Worm (Caenorhabditis elegans) whole organism, L3 larva: ENCODE results near the gene F43E2.11.

Source experiments
- fkh-10 ChIP-seq: sonication (generic microtip); optimal IDR thresholded peaks from 2 replicates; lab custom pipeline; 2017; ENCODE audit warnings: missing biosample characterization, missing genetic modification reagents, missing genetic modification characterization
- lin-15B ChIP-seq: fragments of 150-350 bp; optimal IDR thresholded peaks from 2 replicates; lab custom pipeline; 2014; ENCODE audit warnings: missing biosample characterization, missing genetic modification characterization
- lin-39 ChIP-seq: fragments of 150-350 bp; optimal IDR thresholded peaks from 2 replicates; lab custom pipeline; 2018; ENCODE audit warnings: missing biosample characterization, missing genetic modification reagents, missing genetic modification characterization
- nhr-25 ChIP-seq: sonication (generic microtip); optimal IDR thresholded peaks from 2 replicates; lab custom pipeline; 2017; ENCODE audit warnings: missing biosample characterization, missing genetic modification characterization
- pha-4 ChIP-seq: fragments of 150-350 bp; optimal IDR thresholded peaks from 2 replicates; lab custom pipeline; 2014; ENCODE audit warnings: missing biosample characterization, missing genetic modification reagents, missing genetic modification characterization
- pqm-1 ChIP-seq: fragments of 150-350 bp; optimal IDR thresholded peaks from 2 replicates; lab custom pipeline; 2017; ENCODE audit warnings: missing biosample characterization, missing genetic modification characterization, inconsistent platforms
- skn-1 ChIP-seq: fragments of 150-350 bp; optimal IDR thresholded peaks from 2 replicates; lab custom pipeline; 2014; ENCODE audit warnings: missing biosample characterization, missing genetic modification characterization
- tbx-2 ChIP-seq: sonication (generic microtip); optimal IDR thresholded peaks from 2 replicates; lab custom pipeline; 2016; ENCODE audit warnings: mild to moderate bottlenecking, missing genetic modification characterization, missing compliant biosample characterization

ce11 chrII:7331224-7331623, 38.9 kb downstream of the F43E2.11 start, which contains the start of gene npax-1:
- TF ChIP-seq skn-1 (no peak), nhr-25 (tag; lab: Kevin White, UChicago) (no peak), fkh-10 (GFP tag; lab: Kevin White, UChicago) (no peak), pqm-1 (tag; lab: Kevin White, UChicago) (no peak), lin-15B (tag; lab: Kevin White, UChicago) (no peak), pha-4 (tag; lab: Kevin White, UChicago) (no peak), tbx-2 (tag; lab: Kevin White, UChicago) (no peak), lin-39 (no peak)
